Fruit fly (Drosophila melanogaster): ENCODE data around the gene Jarid2.

Gene Jarid2

dm6 chr3L:9476829-9477228 is at the start of gene Jarid2, which contains the start of gene Uch-L5:
Jarid2 (plus strand) TSS chr3L:9477038.
Uch-L5 (minus strand) TSS chr3L:9476965.
- TF ChIP-seq insv (optimal IDR thresholded peaks at IDR 0.05) = no peak
- no peak for TF ChIP-seq ttk (optimal IDR thresholded peaks at IDR 0.05)
- TF ChIP-seq psq (optimal IDR thresholded peaks at IDR 0.05) = no peak
- TF ChIP-seq Sin3A (optimal IDR thresholded peaks at IDR 0.05) = no peak
- no peak for TF ChIP-seq Myc (optimal IDR thresholded peaks at IDR 0.05)
- TF ChIP-seq h (optimal IDR thresholded peaks at IDR 0.05) = no peak

- TF ChIP-seq h (optimal IDR thresholded peaks at IDR 0.05) (no peak), Myc (optimal IDR thresholded peaks at IDR 0.05) (no peak), ttk (optimal IDR thresholded peaks at IDR 0.05) (no peak), insv (optimal IDR thresholded peaks at IDR 0.05) (no peak), Sin3A (optimal IDR thresholded peaks at IDR 0.05) (no peak), psq (optimal IDR thresholded peaks at IDR 0.05) (no peak)
Measured at dm6 chr3L:9429665-9430607, 46.9 kb upstream of the Jarid2 start, which contains the start of the genes RpS17 and MTF-1. RpS17 (minus strand) TSS chr3L:9429821. MTF-1 (plus strand) TSS chr3L:9430312.

dm6 chr3L:9430608-9430952 is 46.3 kb upstream of the Jarid2 start:
- TF ChIP-seq insv (optimal IDR thresholded peaks at IDR 0.05) (no peak), Myc (optimal IDR thresholded peaks at IDR 0.05) (no peak), psq (optimal IDR thresholded peaks at IDR 0.05) (no peak), Sin3A (optimal IDR thresholded peaks at IDR 0.05) (no peak), ttk (optimal IDR thresholded peaks at IDR 0.05) (no peak), h (optimal IDR thresholded peaks at IDR 0.05) (no peak)

dm6 chr3L:9431848-9432623 is 44.8 kb upstream of the Jarid2 start:
- TF ChIP-seq psq (optimal IDR thresholded peaks at IDR 0.05) = no peak
- TF ChIP-seq insv (optimal IDR thresholded peaks at IDR 0.05) = no peak
- TF ChIP-seq h (optimal IDR thresholded peaks at IDR 0.05) = no peak
- no peak for TF ChIP-seq ttk (optimal IDR thresholded peaks at IDR 0.05)
- TF ChIP-seq Sin3A (optimal IDR thresholded peaks at IDR 0.05) = no peak

- no peak for TF ChIP-seq h (optimal IDR thresholded peaks at IDR 0.05)
- no peak for TF ChIP-seq psq (optimal IDR thresholded peaks at IDR 0.05)
- TF ChIP-seq insv (optimal IDR thresholded peaks at IDR 0.05) = no peak
- TF ChIP-seq Sin3A (optimal IDR thresholded peaks at IDR 0.05) = no peak
- TF ChIP-seq ttk (optimal IDR thresholded peaks at IDR 0.05) = no peak
- TF ChIP-seq Myc (optimal IDR thresholded peaks at IDR 0.05) = no peak
Measured at dm6 chr3L:9432810-9433587, 43.8 kb upstream of the Jarid2 start.

- no peak for TF ChIP-seq h (optimal IDR thresholded peaks at IDR 0.05)
- no peak for TF ChIP-seq ttk (optimal IDR thresholded peaks at IDR 0.05)
- no peak for TF ChIP-seq insv (optimal IDR thresholded peaks at IDR 0.05)
- TF ChIP-seq Myc (optimal IDR thresholded peaks at IDR 0.05) = no peak
- no peak for TF ChIP-seq Sin3A (optimal IDR thresholded peaks at IDR 0.05)
- no peak for TF ChIP-seq psq (optimal IDR thresholded peaks at IDR 0.05)
Measured at dm6 chr3L:9435315-9435714, 41.5 kb upstream of the Jarid2 start, which contains the start of gene CG42526. CG42526 (minus strand) TSS chr3L:9435399.

dm6 chr3L:9435831-9436230 is 41.0 kb upstream of the Jarid2 start:
- TF ChIP-seq ttk (optimal IDR thresholded peaks at IDR 0.05) = no peak
- no peak for TF ChIP-seq h (optimal IDR thresholded peaks at IDR 0.05)
- TF ChIP-seq insv (optimal IDR thresholded peaks at IDR 0.05) = no peak
- no peak for TF ChIP-seq Sin3A (optimal IDR thresholded peaks at IDR 0.05)
- TF ChIP-seq psq (optimal IDR thresholded peaks at IDR 0.05) = no peak
- no peak for TF ChIP-seq Myc (optimal IDR thresholded peaks at IDR 0.05)

dm6 chr3L:9438858-9439257 is 38.0 kb upstream of the Jarid2 start:
- TF ChIP-seq ttk (optimal IDR thresholded peaks at IDR 0.05) = no peak

dm6 chr3L:9441907-9442479 is 34.8 kb upstream of the Jarid2 start, which contains the start of the genes Bet3 and Nf-YA:
Bet3 (minus strand) TSS chr3L:9442267.
Nf-YA (minus strand) TSS chr3L:9442267.
- TF ChIP-seq Sin3A (optimal IDR thresholded peaks at IDR 0.05) (no peak), h (optimal IDR thresholded peaks at IDR 0.05) (no peak), insv (optimal IDR thresholded peaks at IDR 0.05) (no peak), Myc (optimal IDR thresholded peaks at IDR 0.05) (no peak), psq (optimal IDR thresholded peaks at IDR 0.05) (no peak), ttk (optimal IDR thresholded peaks at IDR 0.05) (no peak)

- TF ChIP-seq insv (optimal IDR thresholded peaks at IDR 0.05) (no peak), psq (optimal IDR thresholded peaks at IDR 0.05) (no peak), Myc (optimal IDR thresholded peaks at IDR 0.05) (no peak), h (optimal IDR thresholded peaks at IDR 0.05) (no peak), Sin3A (optimal IDR thresholded peaks at IDR 0.05) (no peak), ttk (optimal IDR thresholded peaks at IDR 0.05) (no peak)
Measured at dm6 chr3L:9442625-9443282, 34.1 kb upstream of the Jarid2 start, which contains the start of gene Srg3. Srg3 (plus strand) TSS chr3L:9443232.

All from Kc167 (cell line).